Fruit fly (Drosophila melanogaster): ENCODE results near the gene CG15731.

The CG15731 gene

dm6 chrX:12447874-12448273 lies 9.7 kb downstream of the CG15731 start:
- TF ChIP-seq EcR (GFP tag; optimal IDR thresholded peaks at IDR 0.05) (no peak), CG8478 (optimal IDR thresholded peaks at IDR 0.05) (no peak), psq (optimal IDR thresholded peaks at IDR 0.05) (no peak), Dll (optimal IDR thresholded peaks at IDR 0.05) (no peak), usp (GFP tag; optimal IDR thresholded peaks at IDR 0.05) (no peak), pan (optimal IDR thresholded peaks at IDR 0.05) (no peak)

dm6 chrX:12437099-12437498 lies 20.5 kb downstream of the CG15731 start:
- TF ChIP-seq CG8478 (optimal IDR thresholded peaks at IDR 0.05) (no peak), Dll (optimal IDR thresholded peaks at IDR 0.05) (no peak), usp (GFP tag; optimal IDR thresholded peaks at IDR 0.05) (no peak), psq (optimal IDR thresholded peaks at IDR 0.05) (no peak), pan (optimal IDR thresholded peaks at IDR 0.05) (no peak), EcR (GFP tag; optimal IDR thresholded peaks at IDR 0.05) (no peak)

DNA sequence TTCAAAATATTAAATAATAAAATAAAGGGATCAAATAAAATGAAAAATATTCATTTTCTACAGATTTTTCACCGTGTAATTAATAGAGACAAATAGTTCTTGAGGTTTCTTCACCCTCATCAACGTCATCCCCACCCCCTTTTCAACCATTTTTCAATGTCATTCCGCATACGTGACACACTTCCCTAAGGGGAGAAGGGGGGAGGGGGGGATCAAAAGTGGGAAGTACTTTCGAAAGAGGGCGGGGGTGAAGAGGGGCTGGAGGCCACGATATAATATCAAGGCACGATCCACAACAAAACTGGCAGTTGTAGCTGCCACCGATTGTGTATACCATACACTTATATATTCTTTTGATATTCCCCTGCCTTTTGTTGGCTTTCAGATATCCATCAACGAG lies 23.0 kb downstream of the CG15731 start:
- TF ChIP-seq pan (optimal IDR thresholded peaks at IDR 0.05) (no peak), usp (GFP tag; optimal IDR thresholded peaks at IDR 0.05) (no peak), psq (optimal IDR thresholded peaks at IDR 0.05) (no peak), CG8478 (optimal IDR thresholded peaks at IDR 0.05) (no peak), EcR (GFP tag; optimal IDR thresholded peaks at IDR 0.05) (no peak), Dll (optimal IDR thresholded peaks at IDR 0.05) (no peak)

dm6 chrX:12431924-12432323 lies 25.6 kb downstream of the CG15731 start, which contains the start of gene Pkcdelta:
Pkcdelta (plus strand) TSS chrX:12432224.
- TF ChIP-seq usp (GFP tag; optimal IDR thresholded peaks at IDR 0.05) (no peak), CG8478 (optimal IDR thresholded peaks at IDR 0.05) (no peak)

dm6 chrX:12431466-12431865 lies 26.1 kb downstream of the CG15731 start:
- no peak for TF ChIP-seq EcR (GFP tag; optimal IDR thresholded peaks at IDR 0.05)
- TF ChIP-seq Dll (optimal IDR thresholded peaks at IDR 0.05): no peak
- no peak for TF ChIP-seq psq (optimal IDR thresholded peaks at IDR 0.05)
- no peak for TF ChIP-seq usp (GFP tag; optimal IDR thresholded peaks at IDR 0.05)
- no peak for TF ChIP-seq pan (optimal IDR thresholded peaks at IDR 0.05)
- TF ChIP-seq CG8478 (optimal IDR thresholded peaks at IDR 0.05): no peak

DNA sequence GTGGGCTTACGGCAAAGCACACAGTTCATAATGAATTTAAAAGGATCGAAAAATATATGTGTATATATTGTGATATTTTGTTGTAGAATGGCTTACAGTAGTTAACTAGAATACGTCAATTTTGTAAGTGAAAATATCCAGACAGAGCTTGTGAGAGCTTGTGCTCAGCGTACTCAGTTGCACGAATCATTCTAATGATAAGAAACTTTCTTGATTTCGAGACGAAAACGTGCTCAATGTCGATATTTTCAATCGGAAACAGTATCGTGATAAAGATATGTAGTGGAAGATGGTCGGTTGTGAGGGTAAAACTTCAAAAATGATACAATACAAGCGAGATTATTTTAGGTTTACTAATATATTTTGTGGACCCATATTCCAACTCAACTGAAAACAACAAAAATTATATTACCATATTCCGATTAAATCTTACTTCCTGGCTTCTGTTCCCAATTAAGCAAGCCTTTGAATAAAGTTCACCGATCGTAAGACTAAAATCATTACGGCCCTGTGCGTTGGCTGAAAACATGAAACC lies 49.1 kb downstream of the CG15731 start, which contains the start of the genes CG32651 and CG2574:
TSS of gene CG32651 (minus strand) at position 101 of the 535 bp plus-strand sequence.
TSS of gene CG2574 (plus strand) at position 485 of the 535 bp plus-strand sequence.
- TF ChIP-seq pan (optimal IDR thresholded peaks at IDR 0.05): no peak
- no peak for TF ChIP-seq EcR (GFP tag; optimal IDR thresholded peaks at IDR 0.05)
- no peak for TF ChIP-seq psq (optimal IDR thresholded peaks at IDR 0.05)
- TF ChIP-seq CG8478 (optimal IDR thresholded peaks at IDR 0.05): no peak
- TF ChIP-seq usp (GFP tag; optimal IDR thresholded peaks at IDR 0.05): no peak
- TF ChIP-seq Dll (optimal IDR thresholded peaks at IDR 0.05): no peak
